Fruit fly (Drosophila melanogaster) whole organism, embryonic: ENCODE data around the gene Sec63.
A peak's percentile ranks its signal among the peaks of the same experiment; 100 is the strongest.

Experiments
- Adf1 ChIP-seq: fragments of 200-800 bp; sonication (Bioruptor generic); IDR thresholded peaks from 2 replicates; pipeline ENCODE4 v1.3.6; 2022; ENCODE audit warnings: missing biosample characterization, missing genetic modification characterization
- Blimp-1 ChIP-seq: fragments of 200-800 bp; sonication (Bioruptor generic); optimal IDR thresholded peaks from 3 replicates; lab custom pipeline; 2018; ENCODE audit warnings: missing biosample characterization, missing genetic modification characterization, mild to moderate bottlenecking, moderate library complexity, missing genetic modification reagents
- CG10267 ChIP-seq: fragments of 200-800 bp; sonication (Bioruptor generic); optimal IDR thresholded peaks from 2 replicates; lab custom pipeline; 2018; ENCODE audit warnings: missing biosample characterization, mild to moderate bottlenecking, missing genetic modification characterization, moderate library complexity
- CG11696 ChIP-seq: fragments of 200-800 bp; sonication (Bioruptor generic); IDR thresholded peaks from 2 replicates; pipeline ENCODE4 v1.3.6; 2022; ENCODE audit warnings: missing biosample characterization, missing genetic modification characterization
- CG15269 ChIP-seq: fragments of 200-800 bp; sonication (Bioruptor generic); optimal IDR thresholded peaks from 2 replicates; lab custom pipeline; 2018; ENCODE audit warnings: missing biosample characterization, mild to moderate bottlenecking, missing genetic modification characterization, moderate library complexity
- CG16779 ChIP-seq: fragments of 200-800 bp; sonication (Bioruptor generic); IDR thresholded peaks from 2 replicates; pipeline ENCODE4 v1.3.6; 2022; ENCODE audit warnings: missing biosample characterization, missing genetic modification characterization
- CG3163 ChIP-seq: fragments of 200-800 bp; sonication (Bioruptor generic); optimal IDR thresholded peaks from 3 replicates; lab custom pipeline; 2016; ENCODE audit warnings: missing biosample characterization, missing genetic modification characterization
- CG34376 ChIP-seq: fragments of 200-800 bp; sonication (Bioruptor generic); optimal IDR thresholded peaks from 2 replicates; lab custom pipeline; 2018; ENCODE audit warnings: missing biosample characterization, mild to moderate bottlenecking, missing genetic modification characterization
- CG3838 ChIP-seq: fragments of 200-800 bp; sonication (Bioruptor generic); optimal IDR thresholded peaks from 3 replicates; lab custom pipeline; 2016; ENCODE audit warnings: missing biosample characterization, missing genetic modification characterization
- CG4360 ChIP-seq: fragments of 200-800 bp; sonication (Bioruptor generic); IDR thresholded peaks from 2 replicates; pipeline ENCODE4 v1.3.6; 2022; ENCODE audit warnings: missing biosample characterization, missing genetic modification characterization
- CG43689 ChIP-seq: fragments of 200-800 bp; sonication (Bioruptor generic); IDR thresholded peaks from 2 replicates; pipeline ENCODE4 v1.3.6; 2022; ENCODE audit warnings: missing biosample characterization, missing genetic modification characterization
- CG4707 ChIP-seq: fragments of 200-800 bp; sonication (Bioruptor generic); optimal IDR thresholded peaks from 2 replicates; lab custom pipeline; 2018; ENCODE audit warnings: missing biosample characterization, mild to moderate bottlenecking, missing genetic modification characterization, moderate library complexity
- CG6813 ChIP-seq: fragments of 200-800 bp; sonication (Bioruptor generic); optimal IDR thresholded peaks from 2 replicates; lab custom pipeline; 2017; ENCODE audit warnings: missing biosample characterization, missing genetic modification characterization, mild to moderate bottlenecking, moderate library complexity, missing genetic modification reagents
- CG7372 ChIP-seq: fragments of 200-800 bp; sonication (Bioruptor generic); IDR thresholded peaks from 2 replicates; pipeline ENCODE4 v1.3.6; 2022; ENCODE audit warnings: missing biosample characterization, missing genetic modification characterization
- CG8089 ChIP-seq: fragments of 200-800 bp; sonication (Bioruptor generic); optimal IDR thresholded peaks from 3 replicates; lab custom pipeline; 2016; ENCODE audit warnings: missing biosample characterization, missing genetic modification characterization
- CG8765 ChIP-seq: fragments of 200-800 bp; sonication (Bioruptor generic); IDR thresholded peaks from 2 replicates; pipeline ENCODE4 v1.3.6; 2022; ENCODE audit warnings: missing biosample characterization, missing genetic modification characterization
- CG8924 ChIP-seq: fragments of 200-800 bp; optimal IDR thresholded peaks from 3 replicates; lab custom pipeline; 2019; ENCODE audit warnings: missing biosample characterization, mild to moderate bottlenecking, missing genetic modification characterization, moderate library complexity
- D19A ChIP-seq: fragments of 200-800 bp; optimal IDR thresholded peaks from 3 replicates; lab custom pipeline; 2019; ENCODE audit warnings: missing biosample characterization, mild to moderate bottlenecking, missing genetic modification characterization, moderate library complexity
- Deaf1 ChIP-seq: fragments of 200-800 bp; optimal IDR thresholded peaks from 3 replicates; lab custom pipeline; 2019; ENCODE audit warnings: missing biosample characterization, mild to moderate bottlenecking, missing genetic modification characterization, moderate library complexity
- H2.0 ChIP-seq: fragments of 200-800 bp; sonication (Bioruptor generic); IDR thresholded peaks from 2 replicates; pipeline ENCODE4 v1.3.6; 2022; ENCODE audit warnings: missing biosample characterization, missing genetic modification characterization
- Jarid2 ChIP-seq: fragments of 200-800 bp; sonication (Bioruptor generic); optimal IDR thresholded peaks from 3 replicates; lab custom pipeline; 2017; ENCODE audit warnings: mild to moderate bottlenecking, missing biosample characterization, missing genetic modification reagents, missing genetic modification characterization
- Lhr ChIP-seq: fragments of 200-800 bp; sonication (Bioruptor generic); optimal IDR thresholded peaks from 3 replicates; lab custom pipeline; 2017; ENCODE audit warnings: mild to moderate bottlenecking, missing biosample characterization, missing genetic modification reagents, missing genetic modification characterization
- Lim3 ChIP-seq: fragments of 200-800 bp; sonication (Bioruptor generic); IDR thresholded peaks from 2 replicates; pipeline ENCODE4 v1.3.6; 2022; ENCODE audit warnings: missing biosample characterization, missing genetic modification characterization
- Neu2 ChIP-seq: fragments of 200-800 bp; sonication (Bioruptor generic); optimal IDR thresholded peaks from 3 replicates; lab custom pipeline; 2016; ENCODE audit warnings: missing biosample characterization, missing genetic modification characterization, borderline replicate concordance
- Poxn ChIP-seq: fragments of 200-800 bp; sonication (Bioruptor generic); IDR thresholded peaks from 2 replicates; pipeline ENCODE4 v1.3.6; 2022; ENCODE audit warnings: missing biosample characterization, missing genetic modification characterization
- Scr ChIP-seq: fragments of 200-800 bp; sonication (Bioruptor generic); IDR thresholded peaks from 2 replicates; pipeline ENCODE4 v1.3.6; 2022; ENCODE audit warnings: missing biosample characterization, missing genetic modification characterization; ENCODE audit not compliant: partially characterized antibody
- Trl ChIP-seq, 3 experiments: fragments of >200 bp in 2 of 3; fragments of 200-800 bp in 1 of 3; sonication (Bioruptor generic) in 1 of 3; optimal IDR thresholded peaks; 2 replicates in 1 of 3; 3 replicates in 2 of 3; lab custom pipeline; 2016 to 2017; ENCODE audit warnings: missing biosample characterization in 1 of 3, missing genetic modification characterization in 1 of 3
- abd-A ChIP-seq: fragments of 200-800 bp; sonication (Bioruptor generic); optimal IDR thresholded peaks from 3 replicates; lab custom pipeline; 2019; ENCODE audit warnings: missing biosample characterization, mild to moderate bottlenecking, missing genetic modification characterization, moderate library complexity
- aop ChIP-seq: fragments of 200-800 bp; sonication (Bioruptor generic); IDR thresholded peaks from 2 replicates; pipeline ENCODE4 v1.3.6; 2022; ENCODE audit warnings: missing biosample characterization, missing genetic modification characterization
- bigmax ChIP-seq: fragments of 200-800 bp; sonication (Bioruptor generic); optimal IDR thresholded peaks from 2 replicates; lab custom pipeline; 2018; ENCODE audit warnings: missing biosample characterization, mild to moderate bottlenecking, missing genetic modification characterization
- bowl ChIP-seq: fragments of 200-800 bp; sonication (Bioruptor generic); IDR thresholded peaks from 2 replicates; pipeline ENCODE4 v1.3.6; 2022; ENCODE audit warnings: missing biosample characterization, missing genetic modification characterization
- da ChIP-seq: fragments of 200-800 bp; sonication (Bioruptor generic); optimal IDR thresholded peaks from 2 replicates; lab custom pipeline; 2016; ENCODE audit warnings: missing biosample characterization, missing genetic modification characterization
- ems ChIP-seq: fragments of 200-800 bp; sonication (Bioruptor generic); optimal IDR thresholded peaks from 3 replicates; lab custom pipeline; 2016; ENCODE audit warnings: missing biosample characterization, missing genetic modification characterization
- gce ChIP-seq: fragments of 200-800 bp; sonication (Bioruptor generic); IDR thresholded peaks from 3 replicates; pipeline ENCODE4 v1.3.6; 2022; ENCODE audit warnings: missing biosample characterization, missing genetic modification characterization
- inv ChIP-seq: fragments of 200-800 bp; sonication (Bioruptor generic); IDR thresholded peaks from 2 replicates; pipeline ENCODE4 v1.3.6; 2022; ENCODE audit warnings: missing biosample characterization, missing genetic modification characterization; ENCODE audit not compliant: partially characterized antibody
- klu ChIP-seq: fragments of 200-800 bp; sonication (Bioruptor generic); IDR thresholded peaks from 2 replicates; pipeline ENCODE4 v1.3.6; 2022; ENCODE audit warnings: missing biosample characterization, missing genetic modification characterization
- lab ChIP-seq: fragments of 200-800 bp; sonication (Bioruptor generic); optimal IDR thresholded peaks from 3 replicates; lab custom pipeline; 2017; ENCODE audit warnings: missing biosample characterization, missing genetic modification characterization, mild to moderate bottlenecking, moderate library complexity, missing genetic modification reagents
- mam ChIP-seq: fragments of 200-800 bp; sonication (Bioruptor generic); optimal IDR thresholded peaks from 3 replicates; lab custom pipeline; 2016; ENCODE audit warnings: missing biosample characterization, missing genetic modification characterization
- odd ChIP-seq: fragments of 200-800 bp; sonication (Bioruptor generic); optimal IDR thresholded peaks from 2 replicates; lab custom pipeline; 2017; ENCODE audit warnings: missing biosample characterization, mild to moderate bottlenecking, missing genetic modification characterization
- otp ChIP-seq: fragments of 200-800 bp; sonication (Bioruptor generic); IDR thresholded peaks from 3 replicates; pipeline ENCODE4, ENCODE4 v1.3.6; 2022; ENCODE audit warnings: missing biosample characterization, missing genetic modification characterization
- ranshi ChIP-seq: fragments of 200-800 bp; sonication (Bioruptor generic); IDR thresholded peaks from 2 replicates; pipeline ENCODE4 v1.3.6; 2022; ENCODE audit warnings: missing biosample characterization, missing genetic modification characterization
- row ChIP-seq: fragments of 200-800 bp; sonication (Bioruptor generic); IDR thresholded peaks from 3 replicates; pipeline ENCODE4 v1.3.6; 2022; ENCODE audit warnings: missing biosample characterization, missing genetic modification characterization
- scrt ChIP-seq: fragments of 200-800 bp; sonication (Bioruptor generic); optimal IDR thresholded peaks from 2 replicates; lab custom pipeline; 2018; ENCODE audit warnings: missing biosample characterization, mild to moderate bottlenecking, missing genetic modification characterization, moderate library complexity
- sob ChIP-seq: fragments of 200-800 bp; sonication (Bioruptor generic); IDR thresholded peaks from 2 replicates; pipeline ENCODE4 v1.3.6; 2022; ENCODE audit warnings: missing biosample characterization, missing genetic modification characterization
- tgo ChIP-seq: fragments of 200-800 bp; sonication (Bioruptor generic); IDR thresholded peaks from 3 replicates; pipeline ENCODE4 v1.3.6; 2022; ENCODE audit warnings: missing biosample characterization, missing genetic modification characterization
- toy ChIP-seq: fragments of 200-800 bp; sonication (Bioruptor generic); IDR thresholded peaks from 2 replicates; pipeline ENCODE4 v1.3.6; 2022; ENCODE audit warnings: missing biosample characterization, missing genetic modification characterization
- trh ChIP-seq: fragments of 200-800 bp; sonication (Bioruptor generic); optimal IDR thresholded peaks from 2 replicates; lab custom pipeline; 2016; ENCODE audit warnings: missing biosample characterization, missing genetic modification characterization
- tx ChIP-seq: fragments of 200-800 bp; sonication (Bioruptor generic); optimal IDR thresholded peaks from 2 replicates; lab custom pipeline; 2016; ENCODE audit warnings: missing biosample characterization, missing genetic modification characterization
- wdn ChIP-seq: fragments of 200-800 bp; sonication (Bioruptor generic); IDR thresholded peaks from 2 replicates; pipeline ENCODE4 v1.3.6; 2022; ENCODE audit warnings: missing biosample characterization, missing genetic modification characterization
- wor ChIP-seq: fragments of 200-800 bp; sonication (Bioruptor generic); IDR thresholded peaks from 2 replicates; pipeline ENCODE4 v1.3.6; 2022; ENCODE audit warnings: missing biosample characterization, missing genetic modification characterization
- zen2 ChIP-seq: fragments of 200-800 bp; sonication (Bioruptor generic); IDR thresholded peaks from 3 replicates; pipeline ENCODE4 v1.3.6; 2022; ENCODE audit warnings: missing biosample characterization, missing genetic modification characterization; ENCODE audit not compliant: partially characterized antibody

Sec63 gene

dm6 chr3L:7360324-7360852 is at the start of gene Sec63 (continued):
- no peak for TF ChIP-seq CG3163
- TF ChIP-seq Lim3 (GFP tag; lab: Robert Waterston, UW): no peak
- TF ChIP-seq CG15269: peak; percentile 16
- no peak for TF ChIP-seq CG8089 (GFP tag; lab: Kevin White, UChicago)
- TF ChIP-seq D19A (tag; lab: Kevin White, UChicago): no peak
- TF ChIP-seq tgo (GFP tag; lab: Robert Waterston, UW): no peak; the same call in 1 of the 3 replicates
- TF ChIP-seq CG6813: no peak
- no peak for TF ChIP-seq bigmax (GFP tag; lab: Kevin White, UChicago)
- no peak for TF ChIP-seq CG11696 (GFP tag; lab: Robert Waterston, UW)
- TF ChIP-seq H2.0 (GFP tag; lab: Robert Waterston, UW): peak; percentile 47; the same call in 1 of the 2 replicates
- TF ChIP-seq wdn (GFP tag; lab: Robert Waterston, UW): peak; percentile 25; the same call in 1 of the 2 replicates
- no peak for TF ChIP-seq Neu2 (GFP tag; lab: Kevin White, UChicago)
- TF ChIP-seq CG3838 (GFP tag; lab: Kevin White, UChicago): peak; percentile 2
- peak; percentile 79 for TF ChIP-seq Scr
- peak; percentile 24 for TF ChIP-seq ems (GFP tag; lab: Kevin White, UChicago)
- TF ChIP-seq CG34376 (GFP tag; lab: Kevin White, UChicago): no peak
- no peak; the same call in 1 of the 3 replicates for TF ChIP-seq gce (GFP tag; lab: Robert Waterston, UW)
- no peak for TF ChIP-seq Lhr (GFP tag; lab: Kevin White, UChicago)
- TF ChIP-seq CG4707 (GFP tag; lab: Kevin White, UChicago): no peak
- no peak for TF ChIP-seq da (GFP tag; lab: Kevin White, UChicago)
- peak; percentile 60 for TF ChIP-seq mam (GFP tag; lab: Kevin White, UChicago)
- peak; percentile 36 for TF ChIP-seq CG8924 (tag; lab: Kevin White, UChicago)
- no peak for TF ChIP-seq trh (GFP tag; lab: Kevin White, UChicago)
- peak; percentile 19; the same call in 1 of the 2 replicates for TF ChIP-seq sob (GFP tag; lab: Robert Waterston, UW)
- no peak for TF ChIP-seq CG4360 (GFP tag; lab: Robert Waterston, UW)
- TF ChIP-seq odd (GFP tag; lab: Kevin White, UChicago): peak; percentile 36
- no peak for TF ChIP-seq Poxn (GFP tag; lab: Robert Waterston, UW)
- TF ChIP-seq tx (GFP tag; lab: Kevin White, UChicago): no peak
- no peak for TF ChIP-seq CG43689 (GFP tag; lab: Robert Waterston, UW)
- TF ChIP-seq bowl: no peak
- TF ChIP-seq aop (GFP tag; lab: Robert Waterston, UW): no peak
- peak; percentile 19 for TF ChIP-seq CG10267
- TF ChIP-seq Blimp-1 (GFP tag; lab: Kevin White, UChicago): no peak
- TF ChIP-seq inv (GFP tag; lab: Robert Waterston, UW): peak; percentile 75
- TF ChIP-seq, all 482 proteins: peak for 235

- TF ChIP-seq Jarid2 (GFP tag; lab: Kevin White, UChicago) (peak; percentile 3), Trl (optimal IDR thresholded peaks at IDR 0.05; lab: Kevin White, UChicago) (peak; percentile 38 to 58), Trl (GFP tag; optimal IDR thresholded peaks at IDR 0.05; lab: Kevin White, UChicago) (no peak), toy (no peak), wor (GFP tag; lab: Robert Waterston, UW) (no peak), CG8765 (GFP tag; lab: Robert Waterston, UW) (no peak), row (no peak), lab (GFP tag; lab: Kevin White, UChicago) (no peak), scrt (GFP tag; lab: Kevin White, UChicago) (peak; percentile 71), klu (GFP tag; lab: Robert Waterston, UW) (no peak), CG16779 (GFP tag; lab: Robert Waterston, UW) (peak; percentile 53; the same call in 1 of the 2 replicates), Deaf1 (peak; percentile 10), otp (GFP tag; lab: Robert Waterston, UW) (0 out of 3 replicates have a peak, but pooled peaks have one; percentile 21), ranshi (GFP tag; lab: Robert Waterston, UW) (no peak), zen2 (GFP tag; lab: Robert Waterston, UW) (0 out of 3 replicates have a peak, but pooled peaks have one; percentile 6), Adf1 (peak; percentile 15; the same call in 1 of the 2 replicates), abd-A (peak; percentile 15), CG7372 (GFP tag; lab: Robert Waterston, UW) (no peak)
Measured at dm6 chr3L:7312754-7313153, 47.6 kb upstream of the Sec63 start, which contains the start of gene unc-13-4A. unc-13-4A (minus strand) TSS chr3L:7312896.
